Fruit fly (Drosophila melanogaster) whole organism, prepupa: ENCODE measurements around the gene bun.

Source experiments
- CG34406 ChIP-seq: fragments of 200-800 bp; sonication (Bioruptor generic); optimal IDR thresholded peaks from 3 replicates; lab custom pipeline; 2016; ENCODE audit warnings: missing biosample characterization, missing genetic modification characterization
- vri ChIP-seq: fragments of 200-800 bp; sonication (Bioruptor generic); optimal IDR thresholded peaks from 3 replicates; lab custom pipeline; 2016; ENCODE audit warnings: missing biosample characterization, mild to moderate bottlenecking, missing genetic modification characterization

DNA sequence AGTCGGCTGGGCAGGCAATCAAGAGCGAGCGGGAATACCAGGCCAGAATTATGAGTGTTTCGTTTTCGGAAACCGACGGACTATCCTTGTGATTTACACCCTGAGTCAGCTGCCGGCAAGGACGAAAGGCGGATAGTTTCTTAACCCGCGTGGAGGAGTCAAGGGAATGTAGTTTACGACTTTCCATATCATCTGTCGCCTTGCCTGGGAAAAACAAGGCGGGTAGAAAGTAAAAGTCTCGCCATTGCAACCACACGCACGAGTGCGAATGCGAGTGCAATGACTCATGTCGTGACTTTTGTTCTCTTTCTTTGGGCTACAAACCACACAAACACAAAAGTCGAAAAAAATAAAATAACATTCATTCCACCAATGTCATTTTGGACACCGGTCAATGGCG, 67.9 kb downstream of the bun start:
- TF ChIP-seq vri (GFP tag; lab: Kevin White, UChicago): no peak
- TF ChIP-seq CG34406 (GFP tag; lab: Kevin White, UChicago): no peak
